Worm (Caenorhabditis elegans): Measurements from ENCODE around the gene Y59A8B.26.
A peak's percentile ranks its signal among the peaks of the same experiment; 100 is the strongest.

Gene Y59A8B.26

ce11 chrV:17979789-17980188, 30.8 kb downstream of the Y59A8B.26 start, which contains the start of gene snx-6:
Gene snx-6 (minus strand): TSS chrV:17980082.
- TF ChIP-seq nhr-23 (tag; optimal IDR thresholded peaks at IDR 0.05) (no peak), ztf-11 (tag; optimal IDR thresholded peaks at IDR 0.05) (no peak), skn-1 (tag; optimal IDR thresholded peaks at IDR 0.05) (no peak), egl-5 (tag; optimal IDR thresholded peaks at IDR 0.05) (no peak), eor-1 (tag; optimal IDR thresholded peaks at IDR 0.05) (no peak), pqm-1 (tag; optimal IDR thresholded peaks at IDR 0.05) (no peak), ceh-82 (tag; optimal IDR thresholded peaks at IDR 0.05) (no peak), ztf-4 (tag; optimal IDR thresholded peaks at IDR 0.05) (no peak), elt-1 (tag; optimal IDR thresholded peaks at IDR 0.05) (no peak), R02D3.7 (tag; optimal IDR thresholded peaks at IDR 0.05) (no peak), elt-2 (tag; optimal IDR thresholded peaks at IDR 0.05) (no peak)

ce11 chrV:17978207-17978606, 32.4 kb downstream of the Y59A8B.26 start:
- TF ChIP-seq ztf-11 (tag; optimal IDR thresholded peaks at IDR 0.05) (no peak), pha-4 (tag; optimal IDR thresholded peaks at IDR 0.05) (peak; percentile 59), elt-2 (tag; optimal IDR thresholded peaks at IDR 0.05) (peak; percentile 88), ama-1 (optimal IDR thresholded peaks at IDR 0.05) (no peak), pqm-1 (tag; optimal IDR thresholded peaks at IDR 0.05) (peak; percentile 82)

DNA sequence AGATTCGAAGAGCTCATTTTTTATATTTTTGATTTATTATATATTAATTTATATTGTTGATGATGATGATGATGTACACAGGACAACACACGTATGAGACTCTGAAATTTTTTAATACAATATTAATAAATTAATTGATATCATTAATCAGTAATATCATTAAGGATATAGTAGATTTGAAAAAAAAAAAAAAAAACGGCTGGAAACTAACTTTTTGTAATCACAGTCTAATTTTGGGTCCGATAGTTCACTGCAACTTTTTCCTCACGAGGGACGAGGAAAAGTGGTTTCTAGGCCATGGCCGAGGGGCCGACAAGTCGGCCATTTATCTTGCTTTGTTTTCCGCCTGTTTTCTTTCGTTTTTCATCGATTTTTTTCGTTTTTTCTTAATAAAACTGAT, 43.9 kb downstream of the Y59A8B.26 start, which contains the start of gene gck-3:
TSS of gene gck-3 (minus strand) at position 101 of the 400 bp plus-strand sequence.
- TF ChIP-seq nhr-67 (tag; optimal IDR thresholded peaks at IDR 0.05), result no peak
- TF ChIP-seq eor-1 (tag; optimal IDR thresholded peaks at IDR 0.05), result no peak
- TF ChIP-seq fkh-10 (GFP tag; optimal IDR thresholded peaks at IDR 0.05), result no peak
- no peak for TF ChIP-seq lin-15B (tag; optimal IDR thresholded peaks at IDR 0.05)

- TF ChIP-seq daf-12 (tag; optimal IDR thresholded peaks at IDR 0.05), result no peak
- no peak for TF ChIP-seq nhr-43 (tag; optimal IDR thresholded peaks at IDR 0.05; ENCODE audit: poor library complexity, severe bottlenecking)
- no peak for TF ChIP-seq skn-1 (tag; optimal IDR thresholded peaks at IDR 0.05)
- no peak for TF ChIP-seq ceh-82 (tag; optimal IDR thresholded peaks at IDR 0.05)
Measured at ce11 chrV:17962500-17962899, 48.1 kb downstream of the Y59A8B.26 start.

All from whole organism, L3 larva.